Worm (Caenorhabditis elegans): ENCODE results near the gene ZK632.10.
A peak's percentile ranks its signal among the peaks of the same experiment; 100 is the strongest.

Gene ZK632.10

DNA sequence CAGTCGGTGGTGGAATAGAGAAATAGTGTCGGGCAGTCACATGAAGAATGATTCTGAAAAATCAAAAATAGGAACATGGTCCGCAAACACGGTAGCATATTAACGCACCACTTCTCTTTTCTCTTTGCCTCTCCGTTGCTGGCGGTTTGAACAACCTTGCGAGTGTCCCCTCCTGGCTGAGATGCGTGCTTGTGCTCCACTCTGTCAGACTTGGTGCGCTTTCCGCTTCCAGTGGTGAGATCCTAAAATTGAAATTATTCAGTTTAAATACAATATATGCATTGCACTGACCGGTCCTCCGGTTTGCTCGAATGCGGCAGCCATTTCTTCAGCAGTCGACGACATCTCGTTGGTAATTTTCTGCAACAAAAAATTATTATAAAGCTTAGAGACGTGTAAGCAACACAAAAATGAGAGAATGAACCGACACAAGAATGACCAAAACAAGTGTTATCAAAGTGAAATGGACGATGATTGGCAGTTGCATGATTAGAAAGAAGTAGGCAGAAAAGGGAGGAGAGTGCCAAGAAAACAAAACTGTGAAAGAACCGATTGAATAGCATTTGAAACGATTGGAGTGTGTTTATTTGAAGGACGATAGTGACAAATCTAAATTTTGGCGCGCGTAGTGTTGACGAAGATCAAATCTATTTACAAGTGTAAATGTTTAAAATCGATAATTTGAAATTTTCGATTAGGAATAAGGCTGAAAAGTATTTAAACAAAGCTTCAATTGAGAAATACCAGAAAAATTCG is 2.3 kb downstream of the ZK632.10 start, which contains the start of gene ZK632.9:
Gene ZK632.9 (minus strand): TSS at position 360 of the 756 bp plus-strand sequence.
- TF ChIP-seq dao-5 (tag; optimal IDR thresholded peaks at IDR 0.05) (no peak), W03F9.2 (tag; optimal IDR thresholded peaks at IDR 0.05) (no peak), him-1 (tag; optimal IDR thresholded peaks at IDR 0.05) (no peak)

DNA sequence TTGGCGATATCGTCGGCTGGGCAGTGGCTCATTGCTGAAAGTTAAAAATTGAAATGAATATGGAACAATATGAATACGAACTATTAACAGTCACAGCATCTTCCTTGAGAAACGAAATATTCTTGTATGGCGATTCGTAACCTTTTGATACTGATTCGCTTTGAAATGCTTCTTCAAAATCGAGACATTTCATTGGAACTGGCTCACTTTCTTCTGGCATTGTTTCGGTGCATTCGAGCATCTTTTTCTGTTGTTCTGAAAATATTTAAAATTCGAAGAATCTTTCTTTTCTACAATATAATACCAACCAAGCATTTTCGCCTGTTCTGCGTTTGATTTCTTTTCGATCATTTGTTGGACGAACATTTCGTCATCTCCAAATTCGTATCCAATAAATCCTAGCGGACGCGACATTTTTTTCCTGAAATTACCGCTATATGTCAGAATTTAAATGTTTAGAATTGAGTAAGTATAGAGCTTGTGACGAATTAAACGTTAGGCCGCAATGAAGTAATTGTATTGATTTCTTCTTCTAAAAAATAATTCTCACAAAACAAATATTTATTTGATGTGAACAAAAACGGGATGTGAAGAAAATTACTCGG is 3.1 kb downstream of the ZK632.10 start, which contains the start of gene lin-52:
Gene lin-52 (minus strand): TSS at position 421 of the 605 bp plus-strand sequence.
- no peak for TF ChIP-seq dao-5 (tag; optimal IDR thresholded peaks at IDR 0.05)
- no peak for TF ChIP-seq him-1 (tag; optimal IDR thresholded peaks at IDR 0.05)
- no peak for TF ChIP-seq W03F9.2 (tag; optimal IDR thresholded peaks at IDR 0.05)

DNA sequence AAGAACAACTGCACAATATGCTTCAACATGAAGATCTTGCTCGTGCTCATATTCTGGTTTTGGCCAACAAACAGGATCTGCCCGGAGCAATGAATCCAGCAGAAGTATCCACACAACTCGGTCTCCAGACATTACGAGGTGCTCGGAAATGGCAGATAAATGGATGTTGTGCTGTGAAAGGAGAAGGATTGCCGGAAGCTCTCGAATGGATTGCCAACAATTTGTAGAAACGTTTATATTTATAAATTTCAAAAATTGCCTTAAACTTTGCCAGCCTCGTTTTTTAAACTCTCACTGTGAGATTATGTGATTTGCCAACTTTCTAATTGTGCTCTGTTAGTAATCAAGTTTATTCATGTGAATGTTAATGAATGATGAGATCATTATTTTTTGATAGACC is 3.8 kb downstream of the ZK632.10 start:
- TF ChIP-seq dao-5 (tag; optimal IDR thresholded peaks at IDR 0.05) (no peak), him-1 (tag; optimal IDR thresholded peaks at IDR 0.05) (no peak)

DNA sequence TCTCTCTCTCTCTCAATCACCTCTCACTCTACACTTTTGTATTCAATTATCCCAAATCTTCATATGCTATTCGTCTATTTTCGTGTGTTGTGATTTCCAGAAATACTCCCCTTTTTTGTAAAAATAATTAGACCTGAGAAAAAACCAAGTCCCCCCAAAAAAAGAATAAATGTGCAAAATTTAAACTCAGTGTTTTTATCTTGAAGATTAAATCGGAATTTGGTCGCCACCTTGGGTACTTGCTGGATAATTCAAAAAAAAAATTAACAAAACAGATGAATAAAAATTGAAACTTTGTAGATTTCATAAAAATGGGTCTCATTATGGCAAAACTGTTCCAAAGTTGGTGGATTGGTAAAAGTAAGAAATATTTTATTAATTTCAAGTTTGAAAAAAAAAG is 4.6 kb downstream of the ZK632.10 start, which contains the start of gene arl-5:
Gene arl-5 (plus strand): TSS at position 301 of the 400 bp plus-strand sequence.
- TF ChIP-seq dao-5 (tag; optimal IDR thresholded peaks at IDR 0.05) (no peak), him-1 (tag; optimal IDR thresholded peaks at IDR 0.05) (no peak), W03F9.2 (tag; optimal IDR thresholded peaks at IDR 0.05) (no peak)

DNA sequence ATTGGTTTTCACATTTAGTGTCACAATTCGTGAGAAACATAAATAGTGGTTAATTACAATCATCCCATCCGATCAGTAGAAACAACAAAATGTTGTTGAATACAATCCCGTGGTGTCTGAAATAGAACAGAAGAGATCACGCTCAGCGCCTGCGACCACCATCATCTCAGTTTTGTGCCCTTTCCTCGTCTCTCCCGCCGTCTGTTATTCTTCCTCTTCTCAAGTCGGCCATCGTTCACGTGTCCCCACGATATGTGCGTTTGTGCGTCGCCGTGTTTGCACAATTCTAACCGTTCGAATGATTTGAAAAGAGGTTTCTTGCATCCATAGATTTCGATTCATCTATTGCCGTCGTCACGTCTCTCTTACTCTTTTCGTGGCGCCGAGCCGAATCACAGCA is 8.8 kb downstream of the ZK632.10 start, which contains the start of gene panl-3:
Gene panl-3 (plus strand): TSS at position 294 of the 400 bp plus-strand sequence.
- TF ChIP-seq him-1 (tag; optimal IDR thresholded peaks at IDR 0.05) (no peak), W03F9.2 (tag; optimal IDR thresholded peaks at IDR 0.05) (no peak), dao-5 (tag; optimal IDR thresholded peaks at IDR 0.05) (no peak)

DNA sequence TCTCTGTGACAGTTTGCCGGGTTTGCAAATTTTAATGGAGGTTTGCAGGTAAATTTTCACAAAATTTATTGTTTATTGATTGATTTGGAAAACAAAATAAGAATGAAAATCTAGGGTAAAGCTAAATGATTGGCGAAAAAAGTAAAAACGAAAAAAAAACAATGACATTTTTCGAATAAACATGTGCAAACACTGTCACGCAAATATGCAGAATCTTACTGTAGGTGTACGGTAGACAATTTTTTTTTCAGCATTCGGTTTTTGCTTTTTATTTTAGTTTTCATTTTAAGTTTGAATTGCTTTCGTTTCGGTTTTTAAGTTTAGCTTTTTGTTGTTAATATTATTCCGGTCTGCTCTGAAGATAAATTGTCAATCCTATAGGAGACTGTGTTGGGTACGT is 9.6 kb downstream of the ZK632.10 start:
- TF ChIP-seq him-1 (tag; optimal IDR thresholded peaks at IDR 0.05) (no peak), dao-5 (tag; optimal IDR thresholded peaks at IDR 0.05) (no peak), W03F9.2 (tag; optimal IDR thresholded peaks at IDR 0.05) (peak; percentile 61)

DNA sequence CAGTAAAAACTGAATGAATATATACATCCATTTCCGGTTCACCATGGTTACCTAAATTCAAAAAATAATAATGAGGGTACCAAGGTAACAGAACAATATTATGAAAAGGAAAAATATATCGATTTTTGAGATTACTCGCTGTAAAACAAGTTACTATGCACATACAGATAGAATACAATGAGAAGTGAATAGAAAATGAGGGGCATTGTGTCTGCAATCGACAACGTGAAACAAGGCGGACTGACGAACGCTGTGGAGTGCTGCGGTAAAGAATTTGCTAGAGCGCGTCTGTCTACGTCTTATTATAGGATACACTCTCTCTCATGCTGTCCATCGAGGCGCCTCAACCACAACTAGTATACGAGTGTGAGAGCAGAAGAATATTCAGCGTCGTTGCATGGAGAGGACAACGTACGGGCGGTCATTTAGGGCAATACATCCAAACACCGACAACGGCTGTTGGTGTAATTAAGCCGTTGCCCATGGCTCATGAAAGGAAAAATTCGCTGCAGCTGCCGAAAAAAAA is 10.4 kb downstream of the ZK632.10 start, which contains the start of gene cnx-1:
Gene cnx-1 (minus strand): TSS at position 51 of the 526 bp plus-strand sequence.
- TF ChIP-seq dao-5 (tag; optimal IDR thresholded peaks at IDR 0.05), result no peak
- no peak for TF ChIP-seq W03F9.2 (tag; optimal IDR thresholded peaks at IDR 0.05)

DNA sequence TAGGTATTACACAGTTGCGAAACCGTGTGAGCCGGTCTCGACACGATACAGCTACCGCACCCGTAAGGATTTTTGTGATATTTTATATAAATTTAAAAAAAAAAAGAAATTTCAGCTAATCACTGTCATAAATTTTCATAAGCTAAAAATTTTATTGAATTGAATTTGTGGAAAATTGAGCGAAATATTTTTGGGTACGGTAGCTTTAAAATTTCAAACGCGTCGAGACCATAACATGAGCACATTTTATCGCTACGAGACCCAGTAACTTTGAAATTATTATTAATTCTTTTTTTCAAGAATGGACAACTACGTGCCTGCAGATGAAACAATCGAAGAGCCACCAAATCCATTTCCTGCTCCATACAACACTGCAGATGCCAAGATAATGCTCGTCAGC is 14.4 kb downstream of the ZK632.10 start, which contains the start of gene ZK632.14:
Gene ZK632.14 (plus strand): TSS at position 301 of the 400 bp plus-strand sequence.
- TF ChIP-seq him-1 (tag; optimal IDR thresholded peaks at IDR 0.05) (no peak), W03F9.2 (tag; optimal IDR thresholded peaks at IDR 0.05) (no peak), dao-5 (tag; optimal IDR thresholded peaks at IDR 0.05) (no peak)

DNA sequence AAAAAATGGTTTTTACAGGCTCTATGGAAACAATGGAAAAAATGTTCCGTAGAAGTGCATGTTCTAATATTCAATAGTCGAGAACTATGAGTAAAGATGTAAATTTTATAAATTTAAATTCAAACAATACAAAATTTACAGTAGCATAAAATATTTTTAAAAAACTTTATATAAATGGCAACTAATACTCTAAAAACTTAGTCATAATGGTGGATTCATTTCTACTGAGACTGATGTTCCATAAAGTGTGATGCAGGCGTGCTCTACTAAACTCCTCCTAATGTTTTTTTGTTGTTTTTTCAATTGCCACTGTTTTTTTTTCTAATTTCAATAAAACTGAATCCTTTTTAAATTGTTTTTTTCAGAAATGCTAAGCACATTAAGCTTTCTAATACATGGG is 19.3 kb downstream of the ZK632.10 start, which contains the start of gene gtap-2:
Gene gtap-2 (plus strand): TSS at position 366 of the 400 bp plus-strand sequence.
- TF ChIP-seq dao-5 (tag; optimal IDR thresholded peaks at IDR 0.05) (no peak), him-1 (tag; optimal IDR thresholded peaks at IDR 0.05) (no peak), W03F9.2 (tag; optimal IDR thresholded peaks at IDR 0.05) (peak; percentile 56)

DNA sequence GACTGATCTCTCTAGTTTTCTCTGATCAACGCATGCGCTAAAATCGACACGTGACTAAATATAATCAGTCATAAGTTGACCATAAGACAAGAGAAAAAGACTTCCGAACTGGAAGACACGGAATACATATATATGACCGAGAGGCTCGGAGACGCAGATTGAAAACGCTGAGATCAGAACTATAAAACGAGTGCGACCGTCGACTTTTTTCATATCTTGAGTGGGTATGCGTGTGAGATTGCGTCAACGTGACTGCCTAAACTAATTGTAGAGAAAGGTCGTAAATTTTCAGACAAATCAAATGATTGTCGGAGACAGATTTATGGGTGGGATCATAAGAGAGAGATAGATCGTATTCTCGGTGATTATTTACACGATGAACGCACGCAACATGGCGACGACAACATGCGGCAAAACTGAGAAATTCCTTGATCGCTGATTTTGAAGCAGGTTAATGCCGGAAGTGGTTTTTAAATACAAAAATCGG is 19.9 kb downstream of the ZK632.10 start:
- TF ChIP-seq him-1 (tag; optimal IDR thresholded peaks at IDR 0.05), result no peak
- TF ChIP-seq dao-5 (tag; optimal IDR thresholded peaks at IDR 0.05), result no peak

DNA sequence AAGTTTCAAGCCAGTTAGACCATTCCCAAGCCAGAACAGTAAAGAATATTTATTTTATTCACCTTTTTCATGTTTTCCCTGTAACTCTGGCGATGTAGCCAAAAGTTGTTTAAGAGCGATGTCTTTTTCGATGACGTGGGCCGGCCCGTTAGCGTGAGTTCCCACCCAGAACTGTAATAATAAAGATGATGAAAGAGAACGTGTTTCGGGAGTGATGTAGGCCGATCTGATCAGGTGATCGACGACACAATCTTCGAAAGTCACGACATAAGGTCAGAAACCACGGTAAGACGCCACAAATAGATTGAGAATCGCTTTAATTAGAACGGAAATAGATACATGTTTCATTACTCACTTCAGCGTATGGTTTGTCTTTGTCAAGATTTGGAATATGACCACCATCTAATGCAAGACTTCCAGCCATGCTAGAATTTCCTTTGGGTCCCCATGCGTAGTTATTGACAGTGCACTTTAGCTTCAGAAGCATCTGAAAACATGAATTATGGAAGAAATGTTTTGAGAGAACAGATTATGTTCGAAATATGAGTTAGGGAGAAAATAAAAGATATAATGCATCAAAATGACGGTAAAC is 20.5 kb downstream of the ZK632.10 start, which contains the start of gene ZK632.4:
Gene ZK632.4 (minus strand): TSS at position 487 of the 592 bp plus-strand sequence.
- TF ChIP-seq him-1 (tag; optimal IDR thresholded peaks at IDR 0.05), result no peak
- TF ChIP-seq dao-5 (tag; optimal IDR thresholded peaks at IDR 0.05), result no peak
- TF ChIP-seq W03F9.2 (tag; optimal IDR thresholded peaks at IDR 0.05), result no peak

DNA sequence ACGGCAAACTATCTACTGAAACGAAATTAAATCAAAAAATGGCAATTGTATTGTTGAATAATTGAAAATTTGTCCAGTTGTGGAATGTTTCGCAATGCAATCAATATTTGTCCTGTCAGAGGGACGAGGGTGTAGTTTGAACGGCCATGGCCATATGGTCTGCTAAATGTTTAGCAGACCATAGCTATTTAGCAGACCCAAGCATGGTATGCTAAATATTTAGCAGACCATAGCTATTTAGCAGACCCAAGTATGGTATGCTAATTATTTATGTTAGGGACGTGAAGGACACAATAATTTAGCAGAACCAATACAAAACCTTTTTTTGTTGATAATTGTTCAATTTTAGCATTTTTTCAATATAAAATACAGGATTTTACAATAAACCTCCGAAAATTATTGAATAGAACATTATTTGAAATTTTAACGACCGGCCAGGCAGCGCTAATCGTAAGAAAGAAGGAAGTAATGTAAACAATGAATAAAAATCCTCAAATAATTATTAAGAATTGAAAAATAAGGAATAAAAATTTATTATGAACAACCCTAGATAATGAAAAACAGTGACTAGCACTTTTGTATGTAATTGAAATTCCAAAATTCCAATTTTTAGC is 22.4 kb downstream of the ZK632.10 start, which contains the start of gene riok-3:
Gene riok-3 (minus strand): TSS at position 15 of the 614 bp plus-strand sequence.
- no peak for TF ChIP-seq W03F9.2 (tag; optimal IDR thresholded peaks at IDR 0.05)
- TF ChIP-seq him-1 (tag; optimal IDR thresholded peaks at IDR 0.05), result no peak
- TF ChIP-seq dao-5 (tag; optimal IDR thresholded peaks at IDR 0.05), result no peak

DNA sequence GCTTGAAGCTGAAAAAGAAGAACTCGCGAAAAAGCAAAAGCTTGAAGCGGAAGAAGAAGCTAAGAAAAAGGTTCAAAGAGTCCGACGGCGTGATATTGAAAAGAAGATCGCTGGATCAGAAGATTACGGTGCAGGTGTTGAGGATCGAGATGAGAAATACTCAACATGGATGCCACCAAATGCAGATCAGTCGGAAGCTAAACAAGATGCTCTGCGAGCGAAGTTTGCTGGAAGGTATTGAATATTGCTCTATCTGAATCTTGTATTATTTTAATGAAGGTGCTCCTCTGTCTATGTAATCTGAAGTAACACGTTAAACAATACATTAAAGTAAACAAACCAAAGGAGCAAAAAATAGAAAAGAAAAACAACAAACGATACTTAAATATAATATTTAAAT is 25.5 kb downstream of the ZK632.10 start:
- TF ChIP-seq dao-5 (tag; optimal IDR thresholded peaks at IDR 0.05) (no peak), W03F9.2 (tag; optimal IDR thresholded peaks at IDR 0.05) (no peak), him-1 (tag; optimal IDR thresholded peaks at IDR 0.05) (no peak)
